Fruit fly (Drosophila melanogaster) whole organism, embryonic: ENCODE data around the gene Strip.

Experiments used
- ATbp ChIP-seq: fragments of 200-800 bp; sonication (Bioruptor generic); optimal IDR thresholded peaks from 2 replicates; lab custom pipeline; 2017; ENCODE audit warnings: missing biosample characterization, mild to moderate bottlenecking, missing genetic modification characterization, missing genetic modification reagents
- B-H1 ChIP-seq: fragments of 200-800 bp; sonication (Bioruptor generic); IDR thresholded peaks from 3 replicates; pipeline ENCODE4 v1.3.6; 2022; ENCODE audit warnings: missing biosample characterization, missing genetic modification characterization
- Bdp1 ChIP-seq: fragments of 200-800 bp; sonication (Bioruptor generic); optimal IDR thresholded peaks from 3 replicates; lab custom pipeline; 2016; ENCODE audit warnings: missing biosample characterization, missing genetic modification characterization
- CG10147 ChIP-seq: fragments of 200-800 bp; sonication (Bioruptor generic); optimal IDR thresholded peaks from 2 replicates; lab custom pipeline; 2019; ENCODE audit warnings: missing biosample characterization, mild to moderate bottlenecking, missing genetic modification characterization, moderate library complexity
- CG10543 ChIP-seq: fragments of 200-800 bp; sonication (Bioruptor generic); optimal IDR thresholded peaks from 3 replicates; lab custom pipeline; 2017; ENCODE audit warnings: missing biosample characterization, mild to moderate bottlenecking, missing genetic modification characterization, moderate library complexity
- CG11085 ChIP-seq: fragments of 200-800 bp; sonication (Bioruptor generic); IDR thresholded peaks from 2 replicates; pipeline ENCODE4 v1.3.6; 2022; ENCODE audit warnings: missing biosample characterization, missing genetic modification characterization
- CG11093 ChIP-seq: fragments of 200-800 bp; sonication (Bioruptor generic); IDR thresholded peaks from 3 replicates; pipeline ENCODE4 v1.3.6; 2022; ENCODE audit warnings: missing biosample characterization, missing genetic modification characterization
- CG12391 ChIP-seq: fragments of 200-800 bp; sonication (Bioruptor generic); optimal IDR thresholded peaks from 3 replicates; lab custom pipeline; 2018; ENCODE audit warnings: missing biosample characterization, mild to moderate bottlenecking, missing genetic modification characterization, moderate library complexity
- CG14667 ChIP-seq: fragments of 200-800 bp; sonication (Bioruptor generic); IDR thresholded peaks from 2 replicates; pipeline ENCODE4 v1.3.6; 2022; ENCODE audit warnings: missing biosample characterization, missing genetic modification characterization
- CG17328 ChIP-seq: fragments of 200-800 bp; sonication (Bioruptor generic); IDR thresholded peaks from 2 replicates; pipeline ENCODE4 v1.3.6; 2022; ENCODE audit warnings: missing biosample characterization, missing genetic modification characterization
- CG17829 ChIP-seq: fragments of 200-800 bp; optimal IDR thresholded peaks from 2 replicates; lab custom pipeline; 2019; ENCODE audit warnings: missing biosample characterization, mild to moderate bottlenecking, missing genetic modification characterization, moderate library complexity
- CG1792 ChIP-seq: fragments of 200-800 bp; sonication (Bioruptor generic); optimal IDR thresholded peaks from 2 replicates; lab custom pipeline; 2016; ENCODE audit warnings: missing biosample characterization, missing genetic modification characterization
- CG31388 ChIP-seq: fragments of 200-800 bp; sonication (Bioruptor generic); optimal IDR thresholded peaks from 2 replicates; lab custom pipeline; 2016; ENCODE audit warnings: missing biosample characterization, missing genetic modification characterization
- CG3163 ChIP-seq: fragments of 200-800 bp; sonication (Bioruptor generic); optimal IDR thresholded peaks from 3 replicates; lab custom pipeline; 2016; ENCODE audit warnings: missing biosample characterization, missing genetic modification characterization
- CG32532 ChIP-seq: fragments of 200-800 bp; sonication (Bioruptor generic); IDR thresholded peaks from 2 replicates; pipeline ENCODE4 v1.3.6; 2022; ENCODE audit warnings: missing biosample characterization, missing genetic modification characterization
- CG34422 ChIP-seq: fragments of 200-800 bp; sonication (Bioruptor generic); IDR thresholded peaks from 3 replicates; pipeline ENCODE4 v1.3.6; 2022; ENCODE audit warnings: missing biosample characterization, missing genetic modification characterization
- CG4328 ChIP-seq: fragments of 200-800 bp; sonication (Bioruptor generic); optimal IDR thresholded peaks from 3 replicates; lab custom pipeline; 2017; ENCODE audit warnings: missing biosample characterization, missing genetic modification reagents, missing genetic modification characterization
- CG6689 ChIP-seq: fragments of 200-800 bp; sonication (Bioruptor generic); IDR thresholded peaks from 2 replicates; pipeline ENCODE4 v1.3.6; 2022; ENCODE audit warnings: missing biosample characterization, missing genetic modification characterization
- CG6765 ChIP-seq: fragments of 200-800 bp; sonication (Bioruptor generic); optimal IDR thresholded peaks from 3 replicates; lab custom pipeline; 2017; ENCODE audit warnings: missing biosample characterization, mild to moderate bottlenecking, missing genetic modification characterization
- CG7745 ChIP-seq: fragments of 200-800 bp; sonication (Bioruptor generic); optimal IDR thresholded peaks from 2 replicates; lab custom pipeline; 2018; ENCODE audit warnings: missing biosample characterization, mild to moderate bottlenecking, missing genetic modification characterization, moderate library complexity
- CG7839 ChIP-seq: fragments of 200-800 bp; sonication (Bioruptor generic); optimal IDR thresholded peaks from 3 replicates; lab custom pipeline; 2018; ENCODE audit warnings: missing biosample characterization, mild to moderate bottlenecking, missing genetic modification characterization, moderate library complexity
- CG8388 ChIP-seq: fragments of 200-800 bp; sonication (Bioruptor generic); optimal IDR thresholded peaks from 2 replicates; lab custom pipeline; 2019; ENCODE audit warnings: missing biosample characterization, mild to moderate bottlenecking, missing genetic modification characterization, moderate library complexity
- CG8944 ChIP-seq: fragments of 200-800 bp; sonication (Bioruptor generic); optimal IDR thresholded peaks from 3 replicates; lab custom pipeline; 2016; ENCODE audit warnings: missing biosample characterization, missing genetic modification characterization
- CG9876 ChIP-seq: fragments of 200-800 bp; sonication (Bioruptor generic); optimal IDR thresholded peaks from 2 replicates; lab custom pipeline; 2016; ENCODE audit warnings: missing biosample characterization, missing genetic modification characterization
- CkIIα-i1 ChIP-seq: fragments of 200-800 bp; sonication (Bioruptor generic); IDR thresholded peaks from 2 replicates; pipeline ENCODE4 v1.3.6; 2022; ENCODE audit warnings: missing biosample characterization, missing genetic modification characterization
- Dll ChIP-seq: fragments of 200-800 bp; sonication (Bioruptor generic); IDR thresholded peaks from 4 replicates; pipeline ENCODE4 v1.3.6; 2022; ENCODE audit warnings: missing biosample characterization, missing genetic modification characterization; ENCODE audit not compliant: partially characterized antibody
- Ets65A ChIP-seq: fragments of 200-800 bp; sonication (Bioruptor generic); peaks from one replicate; lab custom pipeline; 2016; ENCODE audit warnings: missing biosample characterization, missing genetic modification characterization
- Fer2 ChIP-seq: fragments of 200-800 bp; sonication (Bioruptor generic); optimal IDR thresholded peaks from 2 replicates; lab custom pipeline; 2018; ENCODE audit warnings: missing biosample characterization, mild to moderate bottlenecking, missing genetic modification characterization, moderate library complexity
- GATAe ChIP-seq: fragments of 200-800 bp; sonication (Bioruptor generic); conservative IDR thresholded peaks from 2 replicates; pipeline ENCODE4 v1.3.6; 2022; ENCODE audit warnings: missing biosample characterization, missing genetic modification characterization
- HLH54F ChIP-seq: fragments of 200-800 bp; sonication (Bioruptor generic); optimal IDR thresholded peaks from 3 replicates; lab custom pipeline; 2016; ENCODE audit warnings: missing biosample characterization, missing genetic modification characterization
- HLHmδ ChIP-seq: fragments of 200-800 bp; sonication (Bioruptor generic); optimal IDR thresholded peaks from 2 replicates; lab custom pipeline; 2018; ENCODE audit warnings: missing biosample characterization, mild to moderate bottlenecking, missing genetic modification characterization, moderate library complexity
- Hmr ChIP-seq: fragments of 200-800 bp; sonication (Bioruptor generic); optimal IDR thresholded peaks from 3 replicates; lab custom pipeline; 2017; ENCODE audit warnings: mild to moderate bottlenecking, missing biosample characterization, missing genetic modification reagents, missing genetic modification characterization
- Jarid2 ChIP-seq: fragments of 200-800 bp; sonication (Bioruptor generic); optimal IDR thresholded peaks from 3 replicates; lab custom pipeline; 2017; ENCODE audit warnings: mild to moderate bottlenecking, missing biosample characterization, missing genetic modification reagents, missing genetic modification characterization
- MESR4 ChIP-seq: fragments of 200-800 bp; sonication (Bioruptor generic); optimal IDR thresholded peaks from 2 replicates; lab custom pipeline; 2018; ENCODE audit warnings: missing biosample characterization, mild to moderate bottlenecking, missing genetic modification characterization, moderate library complexity
- Med ChIP-seq: fragments of 200-800 bp; sonication (Bioruptor generic); peaks from one replicate; lab custom pipeline; 2016; ENCODE audit warnings: missing biosample characterization, missing genetic modification characterization, mild to moderate bottlenecking, inconsistent platforms, moderate library complexity
- Myb ChIP-seq: fragments of 200-800 bp; sonication (Bioruptor generic); optimal IDR thresholded peaks from 2 replicates; lab custom pipeline; 2016; ENCODE audit warnings: missing biosample characterization, missing genetic modification characterization
- Optix ChIP-seq: fragments of 200-800 bp; sonication (Bioruptor generic); IDR thresholded peaks from 3 replicates; pipeline ENCODE4 v1.3.6; 2022; ENCODE audit warnings: missing biosample characterization, missing genetic modification characterization
- Ssrp ChIP-seq: fragments of 200-800 bp; sonication (Bioruptor generic); optimal IDR thresholded peaks from 2 replicates; lab custom pipeline; 2018; ENCODE audit warnings: missing biosample characterization, mild to moderate bottlenecking, missing genetic modification characterization, moderate library complexity
- Stat92E ChIP-seq, 3 experiments: fragments of >200 bp in 2 of 3; fragments of 200-800 bp in 1 of 3; sonication (Bioruptor generic) in 1 of 3; optimal IDR thresholded peaks; 2 replicates each; lab custom pipeline; 2017 to 2019; ENCODE audit warnings: missing biosample characterization in 3 of 3, missing genetic modification characterization in 3 of 3, mild to moderate bottlenecking in 1 of 3, moderate library complexity in 1 of 3
- al ChIP-seq: fragments of 200-800 bp; sonication (Bioruptor generic); IDR thresholded peaks from 2 replicates; pipeline ENCODE4 v1.3.6; 2022; ENCODE audit warnings: missing biosample characterization, missing genetic modification characterization
- bcd ChIP-seq: fragments of 200-800 bp; sonication (Bioruptor generic); optimal IDR thresholded peaks from 2 replicates; lab custom pipeline; 2017; ENCODE audit warnings: missing biosample characterization, mild to moderate bottlenecking, missing genetic modification characterization
- dan ChIP-seq: fragments of 200-800 bp; sonication (Bioruptor generic); IDR thresholded peaks from 2 replicates; pipeline ENCODE4 v1.3.6; 2022; ENCODE audit warnings: missing biosample characterization, missing genetic modification characterization
- fru ChIP-seq: fragments of >200 bp; optimal IDR thresholded peaks from 2 replicates; lab custom pipeline; 2017
- gfzf ChIP-seq: fragments of 200-800 bp; sonication (Bioruptor generic); optimal IDR thresholded peaks from 2 replicates; lab custom pipeline; 2016; ENCODE audit warnings: missing biosample characterization, mild to moderate bottlenecking, missing genetic modification characterization, moderate library complexity
- schlank ChIP-seq: fragments of 200-800 bp; sonication (Bioruptor generic); optimal IDR thresholded peaks from 2 replicates; lab custom pipeline; 2018; ENCODE audit warnings: missing biosample characterization, mild to moderate bottlenecking, missing genetic modification characterization
- sima ChIP-seq: fragments of 200-800 bp; sonication (Bioruptor generic); optimal IDR thresholded peaks from 2 replicates; lab custom pipeline; 2016; ENCODE audit warnings: missing biosample characterization, missing genetic modification characterization
- slbo ChIP-seq: fragments of 200-800 bp; sonication (Bioruptor generic); IDR thresholded peaks from 2 replicates; pipeline ENCODE4 v1.3.6; 2022; ENCODE audit warnings: missing biosample characterization, missing genetic modification characterization
- stwl ChIP-seq: fragments of 200-800 bp; sonication (Bioruptor generic); optimal IDR thresholded peaks from 3 replicates; lab custom pipeline; 2018; ENCODE audit warnings: missing biosample characterization, mild to moderate bottlenecking, missing genetic modification characterization, moderate library complexity
- trem ChIP-seq: fragments of 200-800 bp; optimal IDR thresholded peaks from 3 replicates; lab custom pipeline; 2019; ENCODE audit warnings: missing biosample characterization, mild to moderate bottlenecking, missing genetic modification characterization, moderate library complexity
- wor ChIP-seq: fragments of 200-800 bp; sonication (Bioruptor generic); IDR thresholded peaks from 2 replicates; pipeline ENCODE4 v1.3.6; 2022; ENCODE audit warnings: missing biosample characterization, missing genetic modification characterization

The Strip gene

DNA sequence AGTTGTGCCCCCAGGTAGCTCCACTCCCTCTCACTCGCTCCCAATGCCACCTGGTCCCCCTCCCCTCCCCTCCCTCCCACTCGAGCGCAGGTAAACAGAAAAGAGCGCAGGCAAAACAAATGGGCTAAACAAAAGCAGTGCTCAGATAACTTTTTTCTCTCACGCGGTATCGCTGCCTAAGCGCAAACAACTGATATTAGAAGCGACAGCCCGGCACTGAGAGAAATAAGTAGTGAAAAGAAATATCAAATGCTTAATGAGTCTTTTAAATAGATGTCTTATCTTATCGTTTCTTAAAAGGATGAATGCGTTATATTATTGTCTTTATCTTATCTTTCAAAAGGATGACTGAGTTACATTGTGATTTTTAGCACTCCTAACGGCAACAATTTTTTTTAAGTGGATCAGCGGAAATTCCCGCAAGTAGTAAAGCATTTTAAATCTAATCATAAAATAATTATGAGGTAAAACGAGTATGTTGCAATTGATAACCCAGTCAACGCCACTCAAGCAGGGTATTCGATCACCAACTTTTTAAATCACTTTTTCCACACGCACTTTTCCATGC lies 27.4 kb downstream of the Strip start (continued):
- TF ChIP-seq Jarid2 = peak; percentile 67
- peak; percentile 75 for TF ChIP-seq CG14667 (GFP tag; lab: Robert Waterston, UW)
- TF ChIP-seq GATAe (GFP tag; lab: Robert Waterston, UW) = peak; percentile 96
- TF ChIP-seq CG32532 (GFP tag; lab: Robert Waterston, UW) = peak; percentile 89
- peak; percentile 76; the same call in 2 of the 3 replicates for TF ChIP-seq CG11093 (GFP tag; lab: Robert Waterston, UW)
- TF ChIP-seq CG6765 (GFP tag; lab: Kevin White, UChicago) = peak; percentile 85
- peak; percentile 83 for TF ChIP-seq CG10543 (GFP tag; lab: Kevin White, UChicago)
- peak; percentile 81 for TF ChIP-seq Optix (GFP tag; lab: Robert Waterston, UW)
- peak; percentile 88 for TF ChIP-seq CG8944 (GFP tag; lab: Kevin White, UChicago)
- peak; percentile 90 for TF ChIP-seq CG34422
- TF ChIP-seq Stat92E (GFP tag; optimal IDR thresholded peaks at IDR 0.05; lab: Kevin White, UChicago) = peak in 2 of 3 experiments; percentile 26 to 37
- peak; percentile 98 for TF ChIP-seq Ets65A (GFP tag; lab: Kevin White, UChicago)
- peak; percentile 95 for TF ChIP-seq CG12391
- TF ChIP-seq CG31388 (GFP tag; lab: Kevin White, UChicago) = peak; percentile 85
- peak; percentile 88 for TF ChIP-seq bcd (GFP tag; lab: Kevin White, UChicago)
- TF ChIP-seq CG10147 (GFP tag; lab: Kevin White, UChicago) = peak; percentile 86
- TF ChIP-seq CG4328 (GFP tag; lab: Kevin White, UChicago) = peak; percentile 79
- peak; percentile 74 for TF ChIP-seq CG3163 (GFP tag; lab: Kevin White, UChicago)
- TF ChIP-seq CkIIα-i1 (GFP tag; lab: Robert Waterston, UW) = no peak
- TF ChIP-seq CG6689 = peak; percentile 87
- TF ChIP-seq B-H1 (GFP tag; lab: Robert Waterston, UW) = peak; percentile 79
- peak; percentile 90 for TF ChIP-seq slbo
- TF ChIP-seq stwl (tag; lab: Kevin White, UChicago) = no peak
- peak; percentile 77 for TF ChIP-seq Bdp1 (GFP tag; lab: Kevin White, UChicago)
- peak; percentile 90 for TF ChIP-seq CG8388 (GFP tag; lab: Kevin White, UChicago)
- TF ChIP-seq CG17328 (GFP tag; lab: Robert Waterston, UW) = peak; percentile 89
- no peak for TF ChIP-seq fru (lab: Kevin White, UChicago)
- peak; percentile 87 for TF ChIP-seq trem (tag; lab: Kevin White, UChicago)
- peak; percentile 68 for TF ChIP-seq CG11085 (GFP tag; lab: Robert Waterston, UW)
- TF ChIP-seq ATbp (GFP tag; lab: Kevin White, UChicago) = peak; percentile 91
- peak; percentile 32; the same call in 1 of the 2 replicates for TF ChIP-seq dan
- TF ChIP-seq CG17829 = peak; percentile 92
- TF ChIP-seq Med (GFP tag; lab: Kevin White, UChicago) = peak; percentile 98
- peak; percentile 95 for TF ChIP-seq CG7839 (tag; lab: Kevin White, UChicago)
- peak; percentile 61 for TF ChIP-seq schlank
- TF ChIP-seq CG9876 = peak; percentile 77
- TF ChIP-seq Myb (GFP tag; lab: Kevin White, UChicago) = peak; percentile 68
- TF ChIP-seq HLH54F (GFP tag; lab: Kevin White, UChicago) = peak; percentile 84
- TF ChIP-seq MESR4 (GFP tag; lab: Kevin White, UChicago) = peak; percentile 31
- TF ChIP-seq al (GFP tag; lab: Robert Waterston, UW) = peak; percentile 79
- TF ChIP-seq Fer2 = peak; percentile 68
- peak; percentile 42 for TF ChIP-seq CG7745
- TF ChIP-seq gfzf = no peak
- no peak for TF ChIP-seq Dll (GFP tag; lab: Robert Waterston, UW)
- TF ChIP-seq HLHmδ (GFP tag; lab: Kevin White, UChicago) = no peak
- peak; percentile 89 for TF ChIP-seq wor (GFP tag; lab: Robert Waterston, UW)
- peak; percentile 87 for TF ChIP-seq Ssrp (tag; lab: Kevin White, UChicago)
- TF ChIP-seq CG1792 (GFP tag; lab: Kevin White, UChicago) = peak; percentile 87
- TF ChIP-seq sima = peak; percentile 80
- TF ChIP-seq Hmr (GFP tag; lab: Kevin White, UChicago) = peak; percentile 94
